Worm (Caenorhabditis elegans) whole organism, L3 larva: Measurements from ENCODE around the gene rocf-1.
A peak's percentile ranks its signal among the peaks of the same experiment; 100 is the strongest.

Source experiments
- R02D3.7 ChIP-seq: fragments of 150-350 bp; optimal IDR thresholded peaks from 2 replicates; lab custom pipeline; 2014; ENCODE audit warnings: missing biosample characterization, missing genetic modification characterization
- ZK546.5 ChIP-seq: sonication (generic microtip); optimal IDR thresholded peaks from 2 replicates; lab custom pipeline; 2017; ENCODE audit warnings: missing biosample characterization, missing genetic modification characterization
- aly-2 ChIP-seq: fragments of 150-350 bp; optimal IDR thresholded peaks from 2 replicates; lab custom pipeline; 2014; ENCODE audit warnings: missing biosample characterization, missing genetic modification characterization
- ama-1 ChIP-seq: fragments of 150-350 bp; optimal IDR thresholded peaks from 2 replicates; lab custom pipeline; 2018
- ceh-28 ChIP-seq: fragments of 150-350 bp; optimal IDR thresholded peaks from 2 replicates; lab custom pipeline; 2014; ENCODE audit warnings: missing biosample characterization, missing genetic modification reagents, missing genetic modification characterization
- ceh-9 ChIP-seq: sonication (generic microtip); optimal IDR thresholded peaks from 2 replicates; lab custom pipeline; 2018; ENCODE audit warnings: missing biosample characterization, missing genetic modification characterization
- daf-12 ChIP-seq: fragments of 150-350 bp; optimal IDR thresholded peaks from 2 replicates; lab custom pipeline; 2014; ENCODE audit warnings: missing biosample characterization, missing genetic modification reagents, missing genetic modification characterization
- egl-27 ChIP-seq: sonication (generic microtip); optimal IDR thresholded peaks from 4 replicates; lab custom pipeline; 2017; ENCODE audit warnings: missing biosample characterization, missing genetic modification reagents, missing genetic modification characterization
- elt-1 ChIP-seq: fragments of 150-350 bp; optimal IDR thresholded peaks from 2 replicates; lab custom pipeline; 2014; ENCODE audit warnings: missing biosample characterization, missing genetic modification characterization
- elt-2 ChIP-seq: sonication (generic microtip); optimal IDR thresholded peaks from 2 replicates; lab custom pipeline; 2016; ENCODE audit warnings: missing genetic modification reagents, mild to moderate bottlenecking, missing genetic modification characterization, missing compliant biosample characterization
- elt-3 ChIP-seq, 3 experiments: fragments of 150-350 bp in 1 of 3; sonication (generic microtip) in 2 of 3; optimal IDR thresholded peaks; 2 replicates in 2 of 3; 4 replicates in 1 of 3; lab custom pipeline; 2014 to 2017; ENCODE audit warnings: missing biosample characterization in 3 of 3, missing genetic modification characterization in 3 of 3
- eor-1 ChIP-seq, 2 experiments: fragments of 150-350 bp; optimal IDR thresholded peaks; 2 replicates each; lab custom pipeline; 2014 to 2018; ENCODE audit warnings: missing biosample characterization in 2 of 2, missing genetic modification characterization in 2 of 2
- fkh-2 ChIP-seq: fragments of 150-350 bp; optimal IDR thresholded peaks from 2 replicates; lab custom pipeline; 2014; ENCODE audit warnings: missing biosample characterization, missing genetic modification reagents, missing genetic modification characterization
- fos-1 ChIP-seq: fragments of 150-350 bp; optimal IDR thresholded peaks from 2 replicates; lab custom pipeline; 2014; ENCODE audit warnings: missing biosample characterization, missing genetic modification characterization
- hmg-11 ChIP-seq: sonication (generic microtip); optimal IDR thresholded peaks from 2 replicates; lab custom pipeline; 2016; ENCODE audit warnings: missing genetic modification characterization, missing compliant biosample characterization
- lin-15B ChIP-seq: fragments of 150-350 bp; optimal IDR thresholded peaks from 2 replicates; lab custom pipeline; 2014; ENCODE audit warnings: missing biosample characterization, missing genetic modification characterization
- lin-39 ChIP-seq: fragments of 150-350 bp; optimal IDR thresholded peaks from 2 replicates; lab custom pipeline; 2018; ENCODE audit warnings: missing biosample characterization, missing genetic modification reagents, missing genetic modification characterization
- lsy-12 ChIP-seq: sonication (generic microtip); optimal IDR thresholded peaks from 2 replicates; lab custom pipeline; 2016; ENCODE audit warnings: mild to moderate bottlenecking, missing genetic modification characterization, missing compliant biosample characterization
- mdl-1 ChIP-seq: fragments of 150-350 bp; optimal IDR thresholded peaks from 2 replicates; lab custom pipeline; 2014; ENCODE audit warnings: missing biosample characterization, missing genetic modification characterization
- mml-1 ChIP-seq: fragments of 150-350 bp; sonication (generic microtip); optimal IDR thresholded peaks from 3 replicates; lab custom pipeline; 2014; ENCODE audit warnings: missing biosample characterization, missing genetic modification characterization
- nfya-1 ChIP-seq: sonication (generic microtip); optimal IDR thresholded peaks from 2 replicates; lab custom pipeline; 2017; ENCODE audit warnings: missing genetic modification characterization, mild to moderate bottlenecking, missing compliant biosample characterization, antibody characterized with exemption, moderate library complexity; ENCODE audit not compliant: insufficient read depth
- nhr-12 ChIP-seq: fragments of 150-350 bp; optimal IDR thresholded peaks from 2 replicates; lab custom pipeline; 2014; ENCODE audit warnings: missing biosample characterization, missing genetic modification characterization
- nhr-23 ChIP-seq: fragments of 150-350 bp; optimal IDR thresholded peaks from 2 replicates; lab custom pipeline; 2014; ENCODE audit warnings: missing biosample characterization, missing genetic modification reagents, missing genetic modification characterization
- nhr-237 ChIP-seq: fragments of 150-350 bp; optimal IDR thresholded peaks from 2 replicates; lab custom pipeline; 2014; ENCODE audit warnings: missing biosample characterization, missing genetic modification characterization
- nhr-25 ChIP-seq: sonication (generic microtip); optimal IDR thresholded peaks from 2 replicates; lab custom pipeline; 2017; ENCODE audit warnings: missing biosample characterization, missing genetic modification characterization
- nhr-43 ChIP-seq: sonication (generic microtip); optimal IDR thresholded peaks from 2 replicates; lab custom pipeline; 2016; ENCODE audit warnings: mild to moderate bottlenecking, missing genetic modification characterization, missing compliant biosample characterization; ENCODE audit not compliant: poor library complexity, severe bottlenecking
- nhr-67 ChIP-seq: fragments of 150-350 bp; optimal IDR thresholded peaks from 2 replicates; lab custom pipeline; 2014; ENCODE audit warnings: missing biosample characterization, missing genetic modification characterization
- pha-4 ChIP-seq: fragments of 150-350 bp; optimal IDR thresholded peaks from 2 replicates; lab custom pipeline; 2014; ENCODE audit warnings: missing biosample characterization, missing genetic modification reagents, missing genetic modification characterization
- pqm-1 ChIP-seq: fragments of 150-350 bp; optimal IDR thresholded peaks from 2 replicates; lab custom pipeline; 2017; ENCODE audit warnings: missing biosample characterization, missing genetic modification characterization, inconsistent platforms
- skn-1 ChIP-seq: fragments of 150-350 bp; optimal IDR thresholded peaks from 2 replicates; lab custom pipeline; 2014; ENCODE audit warnings: missing biosample characterization, missing genetic modification characterization
- snpc-4 ChIP-seq: fragments of 150-350 bp; optimal IDR thresholded peaks from 2 replicates; lab custom pipeline; 2014; ENCODE audit warnings: missing biosample characterization, missing genetic modification characterization
- unc-39 ChIP-seq: sonication (generic microtip); optimal IDR thresholded peaks from 4 replicates; lab custom pipeline; 2017; ENCODE audit warnings: missing biosample characterization, missing genetic modification characterization
- zag-1 ChIP-seq: fragments of 150-350 bp; optimal IDR thresholded peaks from 2 replicates; lab custom pipeline; 2014; ENCODE audit warnings: missing biosample characterization, missing genetic modification characterization

Gene rocf-1

DNA sequence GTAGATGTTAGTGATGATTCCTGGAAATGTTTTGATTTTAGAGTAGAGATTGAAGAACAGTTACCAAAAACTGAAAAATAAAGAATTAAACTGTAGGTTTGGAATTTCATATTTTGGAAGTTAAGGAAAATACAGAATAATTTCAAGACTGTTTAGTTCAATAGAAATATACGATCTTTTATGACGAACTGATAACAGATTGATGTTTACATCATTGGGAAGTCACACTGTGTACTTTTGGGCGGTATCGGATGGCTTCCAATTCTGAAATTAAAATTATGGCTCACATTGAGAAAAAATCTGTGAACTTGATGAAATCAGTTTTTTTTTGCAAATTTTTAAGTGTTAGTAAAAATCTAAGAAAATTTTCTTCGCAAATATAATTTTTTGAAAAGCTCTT lies 31.8 kb downstream of the rocf-1 start, which contains the start of gene T26H5.8:
T26H5.8 (minus strand) TSS at position 270 of the 400 bp plus-strand sequence.
- TF ChIP-seq hmg-11 (tag; lab: Kevin White, UChicago) (no peak), pha-4 (peak; percentile 90), pqm-1 (tag; lab: Kevin White, UChicago) (peak; percentile 86), unc-39 (tag; lab: Kevin White, UChicago) (no peak), elt-2 (tag; lab: Kevin White, UChicago) (peak; percentile 56), egl-27 (tag; lab: Kevin White, UChicago) (no peak)

DNA sequence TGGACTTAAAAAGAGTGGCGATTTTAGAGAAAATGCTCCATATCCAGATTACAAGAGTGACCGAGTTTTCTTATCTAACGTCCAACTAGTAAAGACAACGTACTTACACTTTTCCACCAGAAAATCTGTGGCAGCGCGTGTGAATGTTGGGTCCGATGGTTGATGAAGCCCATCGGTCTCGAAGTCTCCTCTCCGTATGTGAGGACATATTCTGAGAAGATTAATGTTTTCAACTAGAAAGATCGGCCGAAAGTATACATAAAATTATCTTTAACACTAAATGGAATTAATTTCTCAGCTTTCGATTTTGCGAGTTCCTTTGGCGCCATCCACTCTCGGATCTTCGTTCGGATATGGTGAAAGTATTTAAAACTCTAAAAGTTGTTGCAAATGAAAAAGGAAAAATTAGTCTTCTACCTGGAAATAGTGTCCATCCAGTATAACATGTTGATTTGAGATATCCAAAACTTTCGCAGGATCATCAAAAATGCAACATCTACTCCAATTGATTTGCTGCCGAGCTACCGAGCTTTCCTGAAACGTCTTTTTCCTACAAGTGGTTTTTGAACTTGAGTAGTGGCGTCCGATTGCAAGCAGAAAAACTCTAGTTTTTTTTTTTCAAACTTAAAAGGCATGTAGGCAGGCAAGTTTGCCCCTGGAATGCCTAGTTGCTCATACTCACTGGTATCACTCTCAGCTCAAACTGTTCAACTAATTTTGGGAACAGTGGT lies 32.8 kb downstream of the rocf-1 start:
- TF ChIP-seq lin-15B (tag; lab: Kevin White, UChicago) = no peak
- no peak for TF ChIP-seq lin-39 (tag; lab: Kevin White, UChicago)
- no peak for TF ChIP-seq aly-2 (tag; lab: Kevin White, UChicago)
- no peak for TF ChIP-seq nhr-23 (tag; lab: Kevin White, UChicago)
- no peak for TF ChIP-seq ceh-28
- no peak for TF ChIP-seq fkh-2
- no peak for TF ChIP-seq hmg-11 (tag; lab: Kevin White, UChicago)
- TF ChIP-seq R02D3.7 (tag; lab: Kevin White, UChicago) = no peak
- no peak for TF ChIP-seq nfya-1 (tag; lab: Kevin White, UChicago)
- TF ChIP-seq ama-1 (lab: Kevin White, UChicago) = no peak
- TF ChIP-seq nhr-67 (tag; lab: Kevin White, UChicago) = no peak
- no peak for TF ChIP-seq egl-27 (tag; lab: Kevin White, UChicago)
- no peak for TF ChIP-seq lsy-12 (tag; lab: Kevin White, UChicago)
- TF ChIP-seq unc-39 (tag; lab: Kevin White, UChicago) = no peak
- no peak for TF ChIP-seq fos-1
- no peak for TF ChIP-seq snpc-4
- TF ChIP-seq elt-3 (tag; optimal IDR thresholded peaks at IDR 0.05; lab: Kevin White, UChicago) = no peak
- no peak for TF ChIP-seq elt-2 (tag; lab: Kevin White, UChicago)
- TF ChIP-seq zag-1 (tag; lab: Kevin White, UChicago) = no peak

DNA sequence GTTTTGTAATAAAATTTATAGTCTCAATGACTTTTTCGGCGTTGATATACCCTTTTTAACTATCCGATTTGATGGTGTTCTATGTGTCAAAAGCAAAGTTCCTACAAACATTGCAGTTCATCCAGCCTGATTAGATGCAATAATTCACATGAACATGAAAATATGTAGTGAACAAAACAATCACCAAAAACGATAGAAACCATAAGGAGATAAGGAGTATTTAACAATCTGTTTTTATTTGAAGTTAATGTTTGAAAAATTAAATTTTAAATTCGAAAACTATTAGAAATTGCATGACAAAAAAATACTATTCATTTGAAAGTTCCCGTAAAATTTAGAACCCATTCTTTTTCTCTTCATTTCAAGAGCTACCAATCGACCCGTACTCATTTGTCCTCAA lies 37.4 kb downstream of the rocf-1 start, which contains the start of gene fbxa-209:
fbxa-209 (minus strand) TSS at position 101 of the 400 bp plus-strand sequence.
- TF ChIP-seq fos-1 (no peak), unc-39 (tag; lab: Kevin White, UChicago) (no peak), hmg-11 (tag; lab: Kevin White, UChicago) (no peak), nhr-43 (no peak), mml-1 (tag; lab: Kevin White, UChicago) (no peak), fkh-2 (no peak), elt-1 (tag; lab: Kevin White, UChicago) (no peak), nhr-25 (no peak), aly-2 (tag; lab: Kevin White, UChicago) (no peak), egl-27 (tag; lab: Kevin White, UChicago) (no peak), zag-1 (tag; lab: Kevin White, UChicago) (no peak), nhr-67 (tag; lab: Kevin White, UChicago) (no peak), eor-1 (tag; optimal IDR thresholded peaks at IDR 0.05; lab: Kevin White, UChicago) (no peak)

DNA sequence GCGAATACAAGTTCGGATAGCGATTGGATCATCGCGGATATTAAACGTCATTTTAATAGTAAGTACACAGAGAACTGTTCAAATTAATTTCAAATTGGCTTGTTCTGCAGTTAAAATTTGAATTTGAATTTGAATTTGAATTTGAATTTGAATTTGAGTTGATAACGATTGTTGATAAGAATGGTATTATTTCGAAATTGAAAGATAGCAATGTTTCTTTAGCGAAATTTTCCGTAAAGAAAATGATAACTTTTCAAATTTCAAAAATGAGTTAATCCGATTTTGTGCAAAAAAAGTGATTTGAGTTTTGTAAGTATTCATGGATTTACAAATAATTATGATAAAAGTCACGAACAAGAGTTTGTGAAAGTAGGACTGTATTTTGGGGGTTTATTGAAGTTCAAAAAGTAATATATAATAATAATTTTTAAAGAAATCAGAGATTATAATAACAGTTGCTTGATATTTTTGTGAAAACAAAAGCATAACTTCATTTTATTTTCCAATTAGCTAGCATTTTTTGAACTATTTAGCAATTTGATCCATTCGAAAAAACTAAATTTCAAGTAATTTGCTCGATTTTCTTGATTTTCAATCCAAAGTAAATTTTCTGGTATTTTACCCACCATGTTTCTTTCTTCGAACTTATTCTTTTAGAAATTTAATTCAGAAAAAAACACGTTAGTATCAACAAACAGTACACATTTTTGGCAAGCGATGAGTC lies 38.8 kb downstream of the rocf-1 start, which contains the start of gene Y36E3A.2:
Y36E3A.2 (plus strand) TSS at position 674 of the 724 bp plus-strand sequence.
- TF ChIP-seq eor-1 (tag; optimal IDR thresholded peaks at IDR 0.05; lab: Kevin White, UChicago) (no peak), pha-4 (peak; percentile 1), elt-2 (tag; lab: Kevin White, UChicago) (peak; percentile 70)
- TF ChIP-seq, all 47 proteins: peak for 2

DNA sequence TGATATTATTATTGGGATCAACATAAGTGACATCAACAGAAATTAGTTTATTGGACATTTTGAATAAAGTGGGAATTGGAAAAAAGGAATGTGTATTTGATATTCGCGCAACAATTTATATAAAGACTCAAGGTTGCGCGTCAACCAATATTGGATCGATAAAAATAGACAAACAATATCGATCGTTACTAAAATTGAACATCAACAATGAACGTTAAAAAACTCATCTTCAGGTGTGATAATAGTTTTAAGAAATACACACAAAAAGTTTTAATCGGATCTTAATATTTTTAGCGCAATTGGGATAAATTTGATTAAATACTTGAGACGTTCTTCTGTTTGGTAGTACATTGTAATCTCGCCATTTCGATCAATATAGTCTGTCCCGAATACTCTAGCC lies 40.7 kb downstream of the rocf-1 start, which contains the start of gene fbxa-104:
fbxa-104 (minus strand) TSS at position 83 of the 400 bp plus-strand sequence.
- TF ChIP-seq mdl-1 (tag; lab: Kevin White, UChicago) (no peak), aly-2 (tag; lab: Kevin White, UChicago) (no peak), daf-12 (tag; lab: Kevin White, UChicago) (no peak), nhr-23 (tag; lab: Kevin White, UChicago) (no peak), nhr-237 (tag; lab: Kevin White, UChicago) (no peak), ZK546.5 (no peak), ceh-9 (tag; lab: Kevin White, UChicago) (no peak), nhr-12 (no peak), unc-39 (tag; lab: Kevin White, UChicago) (no peak), skn-1 (tag; lab: Kevin White, UChicago) (no peak), snpc-4 (no peak), zag-1 (tag; lab: Kevin White, UChicago) (no peak)
- TF ChIP-seq, all 47 proteins: peak for 0
